Worm (Caenorhabditis elegans) whole organism, early embryonic: Measurements from ENCODE around the gene F44E2.4.
A peak's percentile ranks its signal among the peaks of the same experiment; 100 is the strongest.

ENCODE experiments used
- ceh-13 ChIP-seq: fragments of 200-800 bp; sonication (Bioruptor generic); optimal IDR thresholded peaks from 2 replicates; lab custom pipeline; 2018; ENCODE audit warnings: mild to moderate bottlenecking, missing genetic modification characterization, missing compliant biosample characterization
- ceh-36 ChIP-seq: sonication (generic microtip); optimal IDR thresholded peaks from 2 replicates; lab custom pipeline; 2016; ENCODE audit warnings: missing genetic modification characterization, inconsistent platforms, missing compliant biosample characterization
- ets-7 ChIP-seq: sonication (generic microtip); optimal IDR thresholded peaks from 2 replicates; lab custom pipeline; 2016; ENCODE audit warnings: missing genotype, missing genetic modification characterization, missing compliant biosample characterization
- flt-1 ChIP-seq: fragments of 200-800 bp; sonication (Bioruptor generic); IDR thresholded peaks from 2 replicates; pipeline ENCODE4 v1.3.6; 2022; ENCODE audit warnings: missing genetic modification characterization, missing compliant biosample characterization
- sea-1 ChIP-seq: fragments of 200-800 bp; sonication (Bioruptor generic); conservative IDR thresholded peaks from 2 replicates; pipeline ENCODE4 v1.3.6; 2022; ENCODE audit warnings: missing genetic modification characterization, missing compliant biosample characterization

ce11 chrIII:8887184-8887801 is 49.1 kb upstream of the F44E2.4 start, which contains the start of gene famh-136:
- 0 out of 2 replicates have a peak, but pooled peaks have one; percentile 33 for TF ChIP-seq flt-1 (GFP tag; lab: Robert Waterston, UW)
- no peak for TF ChIP-seq sea-1
- TF ChIP-seq ceh-13, result no peak
- TF ChIP-seq ets-7 (tag; lab: Kevin White, UChicago), result no peak
- TF ChIP-seq ceh-36 (tag; lab: Kevin White, UChicago), result peak; percentile 12
